Fruit fly (Drosophila melanogaster): ENCODE data around the gene CG13004.

CG13004 gene

dm6 chrX:16799914-16800313 is 35.4 kb downstream of the CG13004 start (continued):
- TF ChIP-seq CG8290 (GFP tag; optimal IDR thresholded peaks at IDR 0.05) (no peak), CG8290 (tag; optimal IDR thresholded peaks at IDR 0.05) (no peak), Lpt (GFP tag; optimal IDR thresholded peaks at IDR 0.05) (no peak), CG3995 (GFP tag; optimal IDR thresholded peaks at IDR 0.05) (peak; percentile 20), CG7963 (GFP tag; IDR thresholded peaks at IDR 0.05; ENCODE audit: partially characterized antibody) (no peak), gcm2 (GFP tag; optimal IDR thresholded peaks at IDR 0.05) (no peak), chinmo (GFP tag; IDR thresholded peaks at IDR 0.05; ENCODE audit: partially characterized antibody) (no peak), Aef1 (GFP tag; IDR thresholded peaks at IDR 0.05) (no peak), CG4707 (GFP tag; optimal IDR thresholded peaks at IDR 0.05) (no peak), ham (GFP tag; IDR thresholded peaks at IDR 0.05) (no peak), pb (GFP tag; optimal IDR thresholded peaks at IDR 0.05) (no peak), CG12942 (GFP tag; optimal IDR thresholded peaks at IDR 0.05) (no peak), CG2712 (tag; optimal IDR thresholded peaks at IDR 0.05) (no peak), Med (GFP tag) (peak; percentile 60), hth (optimal IDR thresholded peaks at IDR 0.05) (no peak), CG11456 (GFP tag; IDR thresholded peaks at IDR 0.05) (no peak), CG7987 (GFP tag; optimal IDR thresholded peaks at IDR 0.05) (no peak), CG6689 (GFP tag; IDR thresholded peaks at IDR 0.05) (0 out of 2 replicates have a peak, but pooled peaks have one; percentile 9), CG9609 (GFP tag; optimal IDR thresholded peaks at IDR 0.05) (no peak), pan (optimal IDR thresholded peaks at IDR 0.05) (no peak), pan (GFP tag; optimal IDR thresholded peaks at IDR 0.05 in 1 of 2, IDR thresholded peaks at IDR 0.05 in 1 of 2) (peak in 1 of 2 experiments; percentile 17), CG10543 (GFP tag; optimal IDR thresholded peaks at IDR 0.05) (no peak), sd (tag; optimal IDR thresholded peaks at IDR 0.05) (peak; percentile 14), mirr (GFP tag; optimal IDR thresholded peaks at IDR 0.05) (no peak), BEAF-32 (GFP tag; optimal IDR thresholded peaks at IDR 0.05) (no peak), dmrt11E (tag; optimal IDR thresholded peaks at IDR 0.05) (no peak), CG2120 (GFP tag; optimal IDR thresholded peaks at IDR 0.05) (peak; percentile 6), pita (GFP tag; optimal IDR thresholded peaks at IDR 0.05) (no peak), Optix (GFP tag; IDR thresholded peaks at IDR 0.05) (no peak), CG2199 (GFP tag; IDR thresholded peaks at IDR 0.05) (no peak), abd-A (tag; optimal IDR thresholded peaks at IDR 0.05) (no peak), cas (GFP tag; IDR thresholded peaks at IDR 0.05) (no peak), Dp (GFP tag; optimal IDR thresholded peaks at IDR 0.05) (no peak), Ravus (GFP tag; IDR thresholded peaks at IDR 0.05) (no peak), wor (GFP tag; IDR thresholded peaks at IDR 0.05) (no peak), row (GFP tag; IDR thresholded peaks at IDR 0.05) (peak; percentile 28; the same call in 1 of the 3 replicates), CG10267 (tag; optimal IDR thresholded peaks at IDR 0.05) (no peak), CG14014 (GFP tag; IDR thresholded peaks at IDR 0.05) (no peak), HLH3B (GFP tag; IDR thresholded peaks at IDR 0.05) (0 out of 2 replicates have a peak, but pooled peaks have one; percentile 19), slp2 (GFP tag; optimal IDR thresholded peaks at IDR 0.05) (no peak)

dm6 chrX:16798166-16798565 is 37.2 kb downstream of the CG13004 start:
- no peak for TF ChIP-seq CG32767 (GFP tag; IDR thresholded peaks at IDR 0.05)
- TF ChIP-seq zen2 (GFP tag; IDR thresholded peaks at IDR 0.05; ENCODE audit: partially characterized antibody) = no peak
- peak; percentile 73 for TF ChIP-seq crol (GFP tag; IDR thresholded peaks at IDR 0.05)
- TF ChIP-seq sr (GFP tag; IDR thresholded peaks at IDR 0.05) = peak; percentile 73
- TF ChIP-seq CG1832 (GFP tag; optimal IDR thresholded peaks at IDR 0.05) = peak; percentile 81
- no peak for TF ChIP-seq sd (tag; optimal IDR thresholded peaks at IDR 0.05)
- TF ChIP-seq sens (GFP tag) = peak; percentile 14
- no peak for TF ChIP-seq Fer2 (tag; optimal IDR thresholded peaks at IDR 0.05)
- no peak for TF ChIP-seq CG6813 (GFP tag; optimal IDR thresholded peaks at IDR 0.05)

All from whole organism, embryonic.